Worm (Caenorhabditis elegans) whole organism, mixed stage, embryonic: ENCODE data around the gene Y39B6A.43.

ENCODE experiments used
- ceh-43 ChIP-seq: fragments of 200-800 bp; sonication (Bioruptor generic); optimal IDR thresholded peaks from 2 replicates; lab custom pipeline; 2018; ENCODE audit warnings: mild to moderate bottlenecking, missing genetic modification characterization, moderate library complexity, missing compliant biosample characterization
- lin-32 ChIP-seq: fragments of 200-800 bp; sonication (Bioruptor generic); optimal IDR thresholded peaks from 2 replicates; lab custom pipeline; 2018; ENCODE audit warnings: mild to moderate bottlenecking, missing genetic modification characterization, missing compliant biosample characterization
- mab-5 ChIP-seq: fragments of 150-350 bp; optimal IDR thresholded peaks from 2 replicates; lab custom pipeline; 2014; ENCODE audit warnings: missing biosample characterization, missing genetic modification characterization
- mep-1 ChIP-seq: fragments of 150-350 bp; optimal IDR thresholded peaks from 2 replicates; lab custom pipeline; 2017; ENCODE audit warnings: missing biosample characterization, missing genetic modification reagents, missing genetic modification characterization, inconsistent platforms
- nhr-76 ChIP-seq: sonication (generic microtip); optimal IDR thresholded peaks from 2 replicates; lab custom pipeline; 2017; ENCODE audit warnings: missing biosample characterization, missing genetic modification characterization
- snpc-4 ChIP-seq: fragments of 150-350 bp; optimal IDR thresholded peaks from 2 replicates; lab custom pipeline; 2014; ENCODE audit warnings: missing biosample characterization, missing genetic modification characterization
- unc-62 ChIP-seq: fragments of 150-350 bp; optimal IDR thresholded peaks from 2 replicates; lab custom pipeline; 2014; ENCODE audit warnings: missing biosample characterization, missing genetic modification reagents, missing genetic modification characterization

ce11 chrV:18917396-18917795 lies 50.2 kb downstream of the Y39B6A.43 start:
- no peak for TF ChIP-seq mab-5 (tag; lab: Kevin White, UChicago)
- TF ChIP-seq unc-62: no peak
- TF ChIP-seq nhr-76: no peak
- no peak for TF ChIP-seq snpc-4 (tag; lab: Kevin White, UChicago)
- TF ChIP-seq mep-1 (tag; lab: Kevin White, UChicago): no peak
- TF ChIP-seq ceh-43: no peak
- TF ChIP-seq lin-32 (GFP tag; lab: Kevin White, UChicago): no peak
